Fruit fly (Drosophila melanogaster) whole organism, embryonic: ENCODE data around the gene CG32267.
A peak's percentile ranks its signal among the peaks of the same experiment; 100 is the strongest.

ENCODE experiments used
- Ada2b ChIP-seq: fragments of 200-800 bp; sonication (Bioruptor generic); IDR thresholded peaks from 2 replicates; pipeline ENCODE4 v1.3.6; 2022; ENCODE audit warnings: missing biosample characterization, missing genetic modification characterization
- Aef1 ChIP-seq: fragments of 200-800 bp; sonication (Bioruptor generic); IDR thresholded peaks from 3 replicates; pipeline ENCODE4 v1.3.6; 2022; ENCODE audit warnings: missing biosample characterization, missing genetic modification characterization
- CG10979 ChIP-seq: fragments of 200-800 bp; sonication (Bioruptor generic); optimal IDR thresholded peaks from 2 replicates; lab custom pipeline; 2018; ENCODE audit warnings: missing biosample characterization, mild to moderate bottlenecking, missing genetic modification characterization, moderate library complexity
- CG13296 ChIP-seq: fragments of 200-800 bp; sonication (Bioruptor generic); optimal IDR thresholded peaks from 3 replicates; lab custom pipeline; 2018; ENCODE audit warnings: missing biosample characterization, mild to moderate bottlenecking, missing genetic modification characterization
- CG15601 ChIP-seq: fragments of 200-800 bp; sonication (Bioruptor generic); optimal IDR thresholded peaks from 3 replicates; lab custom pipeline; 2019; ENCODE audit warnings: missing biosample characterization, mild to moderate bottlenecking, missing genetic modification characterization, moderate library complexity
- CG17361 ChIP-seq: fragments of 200-800 bp; sonication (Bioruptor generic); IDR thresholded peaks from 3 replicates; pipeline ENCODE4 v1.3.6; 2022; ENCODE audit warnings: missing biosample characterization, missing genetic modification characterization
- CG18599 ChIP-seq: fragments of 200-800 bp; sonication (Bioruptor generic); optimal IDR thresholded peaks from 3 replicates; lab custom pipeline; 2017; ENCODE audit warnings: missing biosample characterization, missing genetic modification characterization, mild to moderate bottlenecking, moderate library complexity, missing genetic modification reagents
- CG30020 ChIP-seq: fragments of 200-800 bp; optimal IDR thresholded peaks from 2 replicates; lab custom pipeline; 2019; ENCODE audit warnings: missing biosample characterization, mild to moderate bottlenecking, missing genetic modification characterization, moderate library complexity
- CG4820 ChIP-seq: fragments of 200-800 bp; sonication (Bioruptor generic); optimal IDR thresholded peaks from 3 replicates; lab custom pipeline; 2016; ENCODE audit warnings: missing biosample characterization, missing genetic modification characterization
- CG6791 ChIP-seq: fragments of 200-800 bp; sonication (Bioruptor generic); IDR thresholded peaks from 3 replicates; pipeline ENCODE4 v1.3.6; 2022; ENCODE audit warnings: missing biosample characterization, missing genetic modification characterization; ENCODE audit not compliant: partially characterized antibody
- CG7357 ChIP-seq: fragments of 200-800 bp; sonication (Bioruptor generic); IDR thresholded peaks from 3 replicates; pipeline ENCODE4 v1.3.6; 2022; ENCODE audit warnings: missing biosample characterization, missing genetic modification characterization
- CG9215 ChIP-seq: fragments of 200-800 bp; sonication (Bioruptor generic); IDR thresholded peaks from 2 replicates; pipeline ENCODE4 v1.3.6; 2022; ENCODE audit warnings: missing biosample characterization, missing genetic modification characterization
- Dek ChIP-seq: fragments of 200-800 bp; sonication (Bioruptor generic); optimal IDR thresholded peaks from 3 replicates; lab custom pipeline; 2019; ENCODE audit warnings: missing biosample characterization, mild to moderate bottlenecking, missing genetic modification characterization, moderate library complexity
- E2f2 ChIP-seq: fragments of 200-800 bp; sonication (Bioruptor generic); IDR thresholded peaks from 2 replicates; pipeline ENCODE4 v1.3.6; 2022; ENCODE audit warnings: missing biosample characterization, missing genetic modification characterization
- HLH3B ChIP-seq: fragments of 200-800 bp; sonication (Bioruptor generic); IDR thresholded peaks from 2 replicates; pipeline ENCODE4 v1.3.6; 2022; ENCODE audit warnings: missing biosample characterization, missing genetic modification characterization
- Hand ChIP-seq: fragments of 200-800 bp; sonication (Bioruptor generic); optimal IDR thresholded peaks from 2 replicates; lab custom pipeline; 2017; ENCODE audit warnings: mild to moderate bottlenecking, missing biosample characterization, missing genetic modification reagents, missing genetic modification characterization
- Hey ChIP-seq: fragments of 200-800 bp; sonication (Bioruptor generic); optimal IDR thresholded peaks from 3 replicates; lab custom pipeline; 2018; ENCODE audit warnings: missing biosample characterization, mild to moderate bottlenecking, missing genetic modification characterization
- Hmr ChIP-seq: fragments of 200-800 bp; sonication (Bioruptor generic); optimal IDR thresholded peaks from 3 replicates; lab custom pipeline; 2017; ENCODE audit warnings: mild to moderate bottlenecking, missing biosample characterization, missing genetic modification reagents, missing genetic modification characterization
- Meics ChIP-seq: fragments of 200-800 bp; sonication (Bioruptor generic); optimal IDR thresholded peaks from 2 replicates; lab custom pipeline; 2017; ENCODE audit warnings: missing biosample characterization, mild to moderate bottlenecking, missing genetic modification characterization
- NK7.1 ChIP-seq: fragments of 200-800 bp; sonication (Bioruptor generic); optimal IDR thresholded peaks from 3 replicates; lab custom pipeline; 2016; ENCODE audit warnings: missing biosample characterization, missing genetic modification characterization
- Nf-YA ChIP-seq: fragments of 200-800 bp; sonication (Bioruptor generic); IDR thresholded peaks from 2 replicates; pipeline ENCODE4 v1.3.6; 2022; ENCODE audit warnings: missing biosample characterization, missing genetic modification characterization
- Usf ChIP-seq: fragments of 200-800 bp; sonication (Bioruptor generic); optimal IDR thresholded peaks from 2 replicates; lab custom pipeline; 2017; ENCODE audit warnings: missing genotype, missing biosample characterization, missing genetic modification characterization
- al ChIP-seq: fragments of 200-800 bp; sonication (Bioruptor generic); IDR thresholded peaks from 2 replicates; pipeline ENCODE4 v1.3.6; 2022; ENCODE audit warnings: missing biosample characterization, missing genetic modification characterization
- cg ChIP-seq: fragments of 200-800 bp; sonication (Bioruptor generic); optimal IDR thresholded peaks from 3 replicates; lab custom pipeline; 2019; ENCODE audit warnings: missing biosample characterization, mild to moderate bottlenecking, missing genetic modification characterization, moderate library complexity
- corto ChIP-seq: fragments of 200-800 bp; sonication (Bioruptor generic); optimal IDR thresholded peaks from 2 replicates; lab custom pipeline; 2016; ENCODE audit warnings: missing biosample characterization, mild to moderate bottlenecking, missing genetic modification characterization, moderate library complexity
- dysf ChIP-seq: fragments of 200-800 bp; sonication (Bioruptor generic); IDR thresholded peaks from 3 replicates; pipeline ENCODE4 v1.3.6; 2022; ENCODE audit warnings: missing biosample characterization, missing genetic modification characterization
- exex ChIP-seq: fragments of 200-800 bp; sonication (Bioruptor generic); optimal IDR thresholded peaks from 4 replicates; lab custom pipeline; 2018; ENCODE audit warnings: missing biosample characterization, mild to moderate bottlenecking, missing genetic modification characterization, moderate library complexity
- grn ChIP-seq: fragments of 200-800 bp; sonication (Bioruptor generic); optimal IDR thresholded peaks from 3 replicates; lab custom pipeline; 2017; ENCODE audit warnings: missing biosample characterization, missing genetic modification characterization
- insv ChIP-seq, 2 experiments: fragments of 200-800 bp; sonication (Bioruptor generic); optimal IDR thresholded peaks; 3 replicates each; lab custom pipeline; 2016 to 2018; ENCODE audit warnings: missing biosample characterization in 2 of 2, missing genetic modification characterization in 2 of 2
- lab ChIP-seq: fragments of 200-800 bp; sonication (Bioruptor generic); optimal IDR thresholded peaks from 3 replicates; lab custom pipeline; 2017; ENCODE audit warnings: missing biosample characterization, missing genetic modification characterization, mild to moderate bottlenecking, moderate library complexity, missing genetic modification reagents
- mirr ChIP-seq: fragments of 200-800 bp; sonication (Bioruptor generic); optimal IDR thresholded peaks from 3 replicates; lab custom pipeline; 2018; ENCODE audit warnings: missing biosample characterization, mild to moderate bottlenecking, missing genetic modification characterization
- nau ChIP-seq: fragments of 200-800 bp; sonication (Bioruptor generic); optimal IDR thresholded peaks from 3 replicates; lab custom pipeline; 2017; ENCODE audit warnings: missing biosample characterization, mild to moderate bottlenecking, missing genetic modification characterization, missing genetic modification reagents
- pfk ChIP-seq: fragments of 200-800 bp; sonication (Bioruptor generic); optimal IDR thresholded peaks from 2 replicates; lab custom pipeline; 2018; ENCODE audit warnings: missing biosample characterization, mild to moderate bottlenecking, missing genetic modification characterization, moderate library complexity
- scrt ChIP-seq: fragments of 200-800 bp; sonication (Bioruptor generic); optimal IDR thresholded peaks from 2 replicates; lab custom pipeline; 2018; ENCODE audit warnings: missing biosample characterization, mild to moderate bottlenecking, missing genetic modification characterization, moderate library complexity
- sd ChIP-seq: fragments of 200-800 bp; sonication (Bioruptor generic); optimal IDR thresholded peaks from 3 replicates; lab custom pipeline; 2018; ENCODE audit warnings: missing biosample characterization, mild to moderate bottlenecking, missing genetic modification characterization, moderate library complexity
- sens ChIP-seq: fragments of 200-800 bp; sonication (Bioruptor generic); peaks from one replicate; lab custom pipeline; 2016; ENCODE audit warnings: missing biosample characterization, missing genetic modification characterization
- seq ChIP-seq: fragments of 200-800 bp; sonication (Bioruptor generic); IDR thresholded peaks from 2 replicates; pipeline ENCODE4 v1.3.6; 2022; ENCODE audit warnings: missing biosample characterization, missing genetic modification characterization
- slbo ChIP-seq: fragments of 200-800 bp; sonication (Bioruptor generic); IDR thresholded peaks from 2 replicates; pipeline ENCODE4 v1.3.6; 2022; ENCODE audit warnings: missing biosample characterization, missing genetic modification characterization
- sug ChIP-seq: fragments of 200-800 bp; optimal IDR thresholded peaks from 2 replicates; lab custom pipeline; 2019; ENCODE audit warnings: missing biosample characterization, mild to moderate bottlenecking, missing genetic modification characterization, moderate library complexity
- tio ChIP-seq: fragments of 200-800 bp; sonication (Bioruptor generic); optimal IDR thresholded peaks from 2 replicates; lab custom pipeline; 2017; ENCODE audit warnings: missing biosample characterization, missing genetic modification characterization, inconsistent platforms
- tna ChIP-seq: fragments of 200-800 bp; sonication (Bioruptor generic); IDR thresholded peaks from 2 replicates; pipeline ENCODE4 v1.3.6; 2022; ENCODE audit warnings: missing biosample characterization, missing genetic modification characterization; ENCODE audit not compliant: partially characterized antibody
- twi ChIP-seq: fragments of 200-800 bp; optimal IDR thresholded peaks from 2 replicates; lab custom pipeline; 2019; ENCODE audit warnings: missing biosample characterization, mild to moderate bottlenecking, missing genetic modification characterization, moderate library complexity
- vnd ChIP-seq: fragments of 200-800 bp; sonication (Bioruptor generic); IDR thresholded peaks from 3 replicates; pipeline ENCODE4 v1.3.6; 2022; ENCODE audit warnings: missing biosample characterization, missing genetic modification characterization; ENCODE audit not compliant: partially characterized antibody

CG32267 gene

DNA sequence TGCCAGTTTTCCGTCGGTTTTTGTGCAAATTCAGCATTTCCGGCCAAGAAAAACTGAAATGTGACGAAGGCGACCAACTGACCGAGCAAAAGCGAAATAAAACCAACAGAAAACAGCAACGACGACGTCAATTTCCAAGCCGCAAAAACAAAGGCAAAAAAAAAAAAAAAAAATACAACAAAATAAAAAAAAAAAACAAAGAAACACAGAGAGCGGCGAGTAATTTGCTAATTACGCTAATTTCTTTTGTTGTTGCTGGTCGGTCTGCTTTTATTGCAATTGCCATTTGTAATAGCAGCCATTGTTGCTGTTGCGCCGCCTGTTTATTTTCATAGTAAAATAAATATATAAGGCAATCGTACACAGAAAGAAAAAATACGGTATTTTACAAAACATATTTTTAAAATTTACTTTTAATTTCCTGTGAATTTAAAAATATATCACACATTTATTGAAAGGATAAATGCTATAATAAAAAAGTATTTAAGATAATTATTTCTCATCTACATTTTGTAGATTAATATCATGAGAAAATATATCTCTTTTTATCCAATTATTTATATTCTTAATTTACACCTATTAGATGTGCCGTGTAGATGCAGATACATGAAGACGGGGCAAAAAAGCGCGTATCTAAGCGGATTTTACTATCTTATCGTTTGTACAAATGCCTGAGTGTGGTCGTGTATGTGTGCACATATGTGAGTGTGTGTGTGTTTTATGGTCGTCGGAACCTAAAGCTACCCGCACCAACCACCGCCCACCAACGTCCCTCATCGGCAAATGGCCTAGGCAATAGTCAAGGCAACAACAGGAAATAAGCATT is 34.9 kb downstream of the CG32267 start (continued):
- TF ChIP-seq Aef1 (GFP tag; lab: Robert Waterston, UW) = 0 out of 3 replicates have a peak, but pooled peaks have one; percentile 16
- TF ChIP-seq NK7.1 = no peak
- TF ChIP-seq Meics = peak; percentile 74
- peak; percentile 29 for TF ChIP-seq CG10979 (tag; lab: Kevin White, UChicago)
- TF ChIP-seq Nf-YA (GFP tag; lab: Robert Waterston, UW) = no peak
- 0 out of 2 replicates have a peak, but pooled peaks have one; percentile 16 for TF ChIP-seq al (GFP tag; lab: Robert Waterston, UW)
- peak; percentile 38; the same call in 1 of the 3 replicates for TF ChIP-seq CG7357 (GFP tag; lab: Robert Waterston, UW)
- peak; percentile 36; the same call in 1 of the 2 replicates for TF ChIP-seq E2f2
- TF ChIP-seq Hand = peak; percentile 42
- peak; percentile 5 for TF ChIP-seq CG15601 (tag; lab: Kevin White, UChicago)
- TF ChIP-seq CG13296 (GFP tag; lab: Kevin White, UChicago) = peak; percentile 40
- TF ChIP-seq HLH3B (GFP tag; lab: Robert Waterston, UW) = peak; percentile 29; the same call in 1 of the 2 replicates
- TF ChIP-seq slbo (GFP tag; lab: Robert Waterston, UW) = peak; percentile 73; the same call in 1 of the 2 replicates
- no peak for TF ChIP-seq pfk (GFP tag; lab: Kevin White, UChicago)
- no peak for TF ChIP-seq nau (GFP tag; lab: Kevin White, UChicago)
- TF ChIP-seq Dek (tag; lab: Kevin White, UChicago) = peak; percentile 53
- 0 out of 2 replicates have a peak, but pooled peaks have one; percentile 19 for TF ChIP-seq CG9215 (GFP tag; lab: Robert Waterston, UW)
- TF ChIP-seq Ada2b (GFP tag; lab: Robert Waterston, UW) = 0 out of 2 replicates have a peak, but pooled peaks have one; percentile 23
- TF ChIP-seq dysf (GFP tag; lab: Robert Waterston, UW) = peak; percentile 70; the same call in 2 of the 3 replicates
- peak; percentile 70 for TF ChIP-seq cg (GFP tag; lab: Kevin White, UChicago)
- peak; percentile 13 for TF ChIP-seq CG4820 (GFP tag; lab: Kevin White, UChicago)
- peak; percentile 71; the same call in 2 of the 3 replicates for TF ChIP-seq CG17361

DNA sequence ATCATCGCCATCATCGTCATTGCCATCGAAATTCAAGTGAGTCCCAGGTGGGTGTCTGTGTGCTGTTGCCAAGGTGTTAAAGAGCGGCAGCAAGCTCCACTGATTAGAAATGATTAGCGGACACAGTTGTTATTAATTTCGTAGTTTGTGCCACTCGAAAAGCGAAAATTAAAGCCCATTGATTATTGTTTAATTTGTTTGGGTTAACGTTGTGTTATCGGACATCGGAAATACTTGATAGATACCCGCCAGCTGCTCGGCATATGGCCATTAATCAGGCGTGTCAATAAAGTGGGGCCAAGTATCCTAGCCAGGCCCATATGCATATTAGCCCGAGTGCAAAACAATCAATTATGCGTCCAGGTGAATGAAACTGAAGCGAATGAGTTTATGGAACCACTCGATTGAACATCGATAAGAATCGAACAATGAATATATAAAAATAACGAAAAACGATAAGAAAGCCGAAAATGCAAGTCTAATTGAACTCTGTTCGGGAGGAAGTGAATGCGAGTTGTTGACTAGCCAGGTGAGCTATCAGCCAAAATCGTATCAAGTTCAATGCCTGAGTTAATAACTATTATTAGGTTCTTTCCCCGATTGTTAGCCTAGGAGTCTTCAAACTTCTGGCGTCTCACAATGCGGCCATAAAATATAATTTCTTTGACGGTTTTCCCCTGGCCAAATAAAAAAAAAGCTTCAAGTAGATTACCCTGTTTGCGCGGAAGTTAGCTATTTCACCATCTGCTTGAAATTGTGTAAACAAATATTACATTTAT is 36.2 kb downstream of the CG32267 start:
- TF ChIP-seq sd (tag; lab: Kevin White, UChicago) = peak; percentile 17
- TF ChIP-seq Hey (tag; lab: Kevin White, UChicago) = peak; percentile 18
- TF ChIP-seq CG6791 (GFP tag; lab: Robert Waterston, UW) = no peak
- TF ChIP-seq sens (GFP tag; lab: Kevin White, UChicago) = peak; percentile 18
- TF ChIP-seq Hmr (GFP tag; lab: Kevin White, UChicago) = no peak
- TF ChIP-seq sug (tag; lab: Kevin White, UChicago) = peak; percentile 9
- TF ChIP-seq exex (tag; lab: Kevin White, UChicago) = peak; percentile 99
- peak; percentile 22; the same call in 1 of the 3 replicates for TF ChIP-seq vnd (GFP tag; lab: Robert Waterston, UW)
- TF ChIP-seq insv (GFP tag; optimal IDR thresholded peaks at IDR 0.05; lab: Kevin White, UChicago) = no peak
- peak; percentile 84 for TF ChIP-seq mirr (GFP tag; lab: Kevin White, UChicago)
- TF ChIP-seq tio (GFP tag; lab: Kevin White, UChicago) = no peak
- TF ChIP-seq CG18599 = peak; percentile 17
- TF ChIP-seq corto (GFP tag; lab: Kevin White, UChicago) = peak; percentile 19
- TF ChIP-seq Usf (GFP tag; lab: Kevin White, UChicago) = no peak
- TF ChIP-seq scrt = no peak
- no peak for TF ChIP-seq seq (GFP tag; lab: Robert Waterston, UW)
- TF ChIP-seq twi (tag; lab: Kevin White, UChicago) = peak; percentile 69
- peak; percentile 54 for TF ChIP-seq grn (GFP tag; lab: Kevin White, UChicago)
- TF ChIP-seq tna (GFP tag; lab: Robert Waterston, UW) = no peak
- peak; percentile 13 for TF ChIP-seq lab (GFP tag; lab: Kevin White, UChicago)
- TF ChIP-seq CG30020 = no peak
